Worm (Caenorhabditis elegans) whole organism, L2 larva: ENCODE measurements around the gene F35F10.14.
"Not testable (repeated sequence)": the region's sequence is repeated elsewhere in the genome, so short reads cannot be mapped to it uniquely, and the experiment has no call there.

Experiments
- F13H6.1 ChIP-seq: sonication (generic microtip); optimal IDR thresholded peaks from 2 replicates; lab custom pipeline; 2016; ENCODE audit warnings: missing genetic modification characterization, missing compliant biosample characterization
- ceh-16 ChIP-seq: fragments of 150-350 bp; optimal IDR thresholded peaks from 2 replicates; lab custom pipeline; 2014; ENCODE audit warnings: missing biosample characterization, missing genetic modification characterization
- dmd-4 ChIP-seq: sonication (generic microtip); optimal IDR thresholded peaks from 2 replicates; lab custom pipeline; 2017; ENCODE audit warnings: missing biosample characterization, missing genetic modification characterization
- elt-3 ChIP-seq: sonication (generic microtip); optimal IDR thresholded peaks from 2 replicates; lab custom pipeline; 2017; ENCODE audit warnings: missing biosample characterization, missing genetic modification characterization
- lin-13 ChIP-seq: fragments of 150-350 bp; optimal IDR thresholded peaks from 2 replicates; lab custom pipeline; 2014; ENCODE audit warnings: missing biosample characterization, missing genetic modification reagents, missing genetic modification characterization
- lsy-2 ChIP-seq, 2 experiments: fragments of 150-350 bp in 1 of 2; sonication (generic microtip) in 1 of 2; optimal IDR thresholded peaks; 2 replicates each; lab custom pipeline; 2014 to 2017; ENCODE audit warnings: missing biosample characterization in 2 of 2, missing genetic modification characterization in 2 of 2
- nhr-12 ChIP-seq: fragments of 150-350 bp; optimal IDR thresholded peaks from 2 replicates; lab custom pipeline; 2014; ENCODE audit warnings: missing biosample characterization, missing genetic modification characterization
- nhr-23 ChIP-seq: fragments of 150-350 bp; optimal IDR thresholded peaks from 2 replicates; lab custom pipeline; 2014; ENCODE audit warnings: missing biosample characterization, missing genetic modification reagents, missing genetic modification characterization
- nhr-25 ChIP-seq: fragments of 150-350 bp; sonication (generic microtip); optimal IDR thresholded peaks from 3 replicates; lab custom pipeline; 2014; ENCODE audit warnings: missing biosample characterization, missing genetic modification characterization
- snpc-4 ChIP-seq: fragments of 150-350 bp; optimal IDR thresholded peaks from 2 replicates; lab custom pipeline; 2014; ENCODE audit warnings: missing biosample characterization, missing genetic modification characterization
- ztf-1 ChIP-seq: fragments of 200-800 bp; sonication (Bioruptor generic); conservative IDR thresholded peaks from 2 replicates; pipeline ENCODE4 v1.3.6; 2022; ENCODE audit warnings: missing genetic modification characterization, missing compliant biosample characterization
- ztf-11 ChIP-seq: sonication (generic microtip); optimal IDR thresholded peaks from 2 replicates; lab custom pipeline; 2017; ENCODE audit warnings: missing biosample characterization, missing genetic modification characterization
- ztf-4 ChIP-seq: fragments of 150-350 bp; optimal IDR thresholded peaks from 2 replicates; lab custom pipeline; 2014; ENCODE audit warnings: missing biosample characterization, missing genetic modification characterization

DNA sequence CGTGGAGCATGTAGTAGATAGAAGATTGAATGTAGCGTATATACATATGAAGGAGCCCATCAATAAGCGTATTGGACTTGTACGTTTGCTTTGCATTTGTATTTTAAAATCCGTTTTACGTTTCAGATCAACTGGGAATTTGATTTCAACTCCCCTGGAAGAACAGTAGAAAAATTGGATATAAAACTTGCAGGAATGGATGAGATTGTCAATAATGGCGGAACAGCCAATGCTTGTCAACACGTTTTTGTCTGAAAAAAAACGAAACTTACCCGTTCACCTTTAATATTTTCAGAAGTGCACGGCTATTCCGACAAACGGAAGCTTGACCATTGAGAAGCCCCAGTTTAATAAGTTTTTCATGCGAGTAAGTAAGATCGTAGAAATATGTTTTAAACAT is 47.9 kb upstream of the F35F10.14 start, which contains the start of gene C04E12.2:
- TF ChIP-seq lsy-2 (tag; optimal IDR thresholded peaks at IDR 0.05; lab: Kevin White, UChicago); ztf-11 (tag; lab: Kevin White, UChicago); snpc-4 (tag; lab: Kevin White, UChicago); nhr-23; ztf-4; nhr-25 (tag; lab: Kevin White, UChicago); lin-13; ztf-1 (GFP tag; lab: Robert Waterston, UW); dmd-4 (tag; lab: Kevin White, UChicago); nhr-12 (tag; lab: Kevin White, UChicago); elt-3; ceh-16 (tag; lab: Kevin White, UChicago); F13H6.1 (tag; lab: Kevin White, UChicago): not testable (repeated sequence)
